Fruit fly (Drosophila melanogaster) whole organism, embryonic: ENCODE data around the gene Vm26Ac.

ENCODE experiments used
- ATbp ChIP-seq: fragments of 200-800 bp; sonication (Bioruptor generic); optimal IDR thresholded peaks from 2 replicates; lab custom pipeline; 2017; ENCODE audit warnings: missing biosample characterization, mild to moderate bottlenecking, missing genetic modification characterization, missing genetic modification reagents
- Ada2b ChIP-seq: fragments of 200-800 bp; sonication (Bioruptor generic); IDR thresholded peaks from 2 replicates; pipeline ENCODE4 v1.3.6; 2022; ENCODE audit warnings: missing biosample characterization, missing genetic modification characterization
- Awh ChIP-seq: fragments of 200-800 bp; sonication (Bioruptor generic); IDR thresholded peaks from 2 replicates; pipeline ENCODE4, ENCODE4 v1.3.6; 2022; ENCODE audit warnings: missing biosample characterization, missing genetic modification characterization
- B-H1 ChIP-seq: fragments of 200-800 bp; sonication (Bioruptor generic); IDR thresholded peaks from 3 replicates; pipeline ENCODE4 v1.3.6; 2022; ENCODE audit warnings: missing biosample characterization, missing genetic modification characterization
- B-H2 ChIP-seq: fragments of 200-800 bp; sonication (Bioruptor generic); optimal IDR thresholded peaks from 2 replicates; lab custom pipeline; 2018; ENCODE audit warnings: missing biosample characterization, mild to moderate bottlenecking, missing genetic modification characterization
- BEAF-32 ChIP-seq: fragments of 200-800 bp; sonication (Bioruptor generic); optimal IDR thresholded peaks from 3 replicates; lab custom pipeline; 2017; ENCODE audit warnings: missing biosample characterization, missing genetic modification characterization, mild to moderate bottlenecking, moderate library complexity, missing genetic modification reagents
- CG11723 ChIP-seq: fragments of 200-800 bp; sonication (Bioruptor generic); optimal IDR thresholded peaks from 2 replicates; lab custom pipeline; 2017; ENCODE audit warnings: missing biosample characterization, mild to moderate bottlenecking, missing genetic modification characterization
- CG12155 ChIP-seq: fragments of 200-800 bp; sonication (Bioruptor generic); optimal IDR thresholded peaks from 3 replicates; lab custom pipeline; 2016; ENCODE audit warnings: missing biosample characterization, missing genetic modification characterization
- CG13894 ChIP-seq: fragments of 200-800 bp; sonication (Bioruptor generic); optimal IDR thresholded peaks from 3 replicates; lab custom pipeline; 2018; ENCODE audit warnings: missing biosample characterization, mild to moderate bottlenecking, missing genetic modification characterization, moderate library complexity
- CG14667 ChIP-seq: fragments of 200-800 bp; sonication (Bioruptor generic); IDR thresholded peaks from 2 replicates; pipeline ENCODE4 v1.3.6; 2022; ENCODE audit warnings: missing biosample characterization, missing genetic modification characterization
- CG1647 ChIP-seq: fragments of 200-800 bp; sonication (Bioruptor generic); optimal IDR thresholded peaks from 3 replicates; lab custom pipeline; 2016; ENCODE audit warnings: missing biosample characterization, missing genetic modification characterization
- CG16863 ChIP-seq: fragments of 200-800 bp; sonication (Bioruptor generic); optimal IDR thresholded peaks from 3 replicates; lab custom pipeline; 2016; ENCODE audit warnings: missing biosample characterization, missing genetic modification characterization
- CG17359 ChIP-seq: fragments of 200-800 bp; sonication (Bioruptor generic); optimal IDR thresholded peaks from 3 replicates; lab custom pipeline; 2018; ENCODE audit warnings: missing biosample characterization, mild to moderate bottlenecking, missing genetic modification characterization, moderate library complexity
- CG31388 ChIP-seq: fragments of 200-800 bp; sonication (Bioruptor generic); optimal IDR thresholded peaks from 2 replicates; lab custom pipeline; 2016; ENCODE audit warnings: missing biosample characterization, missing genetic modification characterization
- CG3838 ChIP-seq: fragments of 200-800 bp; sonication (Bioruptor generic); optimal IDR thresholded peaks from 3 replicates; lab custom pipeline; 2016; ENCODE audit warnings: missing biosample characterization, missing genetic modification characterization
- CG43689 ChIP-seq: fragments of 200-800 bp; sonication (Bioruptor generic); IDR thresholded peaks from 2 replicates; pipeline ENCODE4 v1.3.6; 2022; ENCODE audit warnings: missing biosample characterization, missing genetic modification characterization
- CG4617 ChIP-seq: fragments of 200-800 bp; sonication (Bioruptor generic); optimal IDR thresholded peaks from 3 replicates; lab custom pipeline; 2016; ENCODE audit warnings: missing biosample characterization, missing genetic modification characterization, borderline replicate concordance
- CG4707 ChIP-seq: fragments of 200-800 bp; sonication (Bioruptor generic); optimal IDR thresholded peaks from 2 replicates; lab custom pipeline; 2018; ENCODE audit warnings: missing biosample characterization, mild to moderate bottlenecking, missing genetic modification characterization, moderate library complexity
- CG4820 ChIP-seq: fragments of 200-800 bp; sonication (Bioruptor generic); optimal IDR thresholded peaks from 3 replicates; lab custom pipeline; 2016; ENCODE audit warnings: missing biosample characterization, missing genetic modification characterization
- CG7357 ChIP-seq: fragments of 200-800 bp; sonication (Bioruptor generic); IDR thresholded peaks from 3 replicates; pipeline ENCODE4 v1.3.6; 2022; ENCODE audit warnings: missing biosample characterization, missing genetic modification characterization
- CG9609 ChIP-seq: fragments of 200-800 bp; sonication (Bioruptor generic); optimal IDR thresholded peaks from 3 replicates; lab custom pipeline; 2016; ENCODE audit warnings: missing biosample characterization, missing genetic modification characterization
- Fer3 ChIP-seq: fragments of 200-800 bp; sonication (Bioruptor generic); optimal IDR thresholded peaks from 2 replicates; lab custom pipeline; 2018; ENCODE audit warnings: missing biosample characterization, mild to moderate bottlenecking, missing genetic modification characterization, moderate library complexity
- GATAe ChIP-seq: fragments of 200-800 bp; sonication (Bioruptor generic); conservative IDR thresholded peaks from 2 replicates; pipeline ENCODE4 v1.3.6; 2022; ENCODE audit warnings: missing biosample characterization, missing genetic modification characterization
- Gug ChIP-seq: fragments of 200-800 bp; sonication (Bioruptor generic); IDR thresholded peaks from 4 replicates; pipeline ENCODE4 v1.3.6; 2022; ENCODE audit warnings: missing biosample characterization, missing genetic modification characterization
- Mrtf ChIP-seq: fragments of 200-800 bp; sonication (Bioruptor generic); IDR thresholded peaks from 3 replicates; pipeline ENCODE4 v1.3.6; 2022; ENCODE audit warnings: missing biosample characterization, missing genetic modification characterization
- Six4 ChIP-seq: fragments of 200-800 bp; sonication (Bioruptor generic); optimal IDR thresholded peaks from 2 replicates; lab custom pipeline; 2016; ENCODE audit warnings: missing biosample characterization, missing genetic modification characterization
- Sox102F ChIP-seq: fragments of 200-800 bp; sonication (Bioruptor generic); optimal IDR thresholded peaks from 2 replicates; lab custom pipeline; 2018; ENCODE audit warnings: missing biosample characterization, mild to moderate bottlenecking, missing genetic modification characterization, moderate library complexity
- Spps ChIP-seq: fragments of 200-800 bp; sonication (Bioruptor generic); optimal IDR thresholded peaks from 2 replicates; lab custom pipeline; 2018; ENCODE audit warnings: missing biosample characterization, mild to moderate bottlenecking, missing genetic modification characterization
- Tbp ChIP-seq: fragments of >200 bp; optimal IDR thresholded peaks from 2 replicates; lab custom pipeline; 2018; ENCODE audit warnings: missing biosample characterization, missing genetic modification characterization
- al ChIP-seq: fragments of 200-800 bp; sonication (Bioruptor generic); IDR thresholded peaks from 2 replicates; pipeline ENCODE4 v1.3.6; 2022; ENCODE audit warnings: missing biosample characterization, missing genetic modification characterization
- crol ChIP-seq: fragments of 200-800 bp; sonication (Bioruptor generic); IDR thresholded peaks from 2 replicates; pipeline ENCODE4 v1.3.6; 2022; ENCODE audit warnings: missing biosample characterization, missing genetic modification characterization
- dmrt11E ChIP-seq: fragments of 200-800 bp; sonication (Bioruptor generic); optimal IDR thresholded peaks from 3 replicates; lab custom pipeline; 2018; ENCODE audit warnings: missing biosample characterization, mild to moderate bottlenecking, missing genetic modification characterization, moderate library complexity
- dpn ChIP-seq, 2 experiments: fragments of 200-800 bp; sonication (Bioruptor generic); optimal IDR thresholded peaks; 3 replicates each; lab custom pipeline; 2016; ENCODE audit warnings: missing biosample characterization in 2 of 2, missing genetic modification characterization in 2 of 2
- emc ChIP-seq: fragments of 200-800 bp; sonication (Bioruptor generic); optimal IDR thresholded peaks from 2 replicates; lab custom pipeline; 2016; ENCODE audit warnings: missing biosample characterization, missing genetic modification characterization
- esg ChIP-seq: fragments of 200-800 bp; sonication (Bioruptor generic); conservative IDR thresholded peaks from 2 replicates; pipeline ENCODE4 v1.3.6; 2022; ENCODE audit warnings: missing biosample characterization, missing genetic modification characterization
- ewg ChIP-seq: fragments of 200-800 bp; sonication (Bioruptor generic); optimal IDR thresholded peaks from 3 replicates; lab custom pipeline; 2017; ENCODE audit warnings: mild to moderate bottlenecking, missing biosample characterization, missing genetic modification reagents, missing genetic modification characterization
- fd3F ChIP-seq: fragments of 200-800 bp; sonication (Bioruptor generic); optimal IDR thresholded peaks from 2 replicates; lab custom pipeline; 2018; ENCODE audit warnings: missing biosample characterization, mild to moderate bottlenecking, missing genetic modification characterization, moderate library complexity
- hkb ChIP-seq, 2 experiments: fragments of 200-800 bp in 1 of 2; fragments of >200 bp in 1 of 2; sonication (Bioruptor generic) in 1 of 2; IDR thresholded peaks in 1 of 2; optimal IDR thresholded peaks in 1 of 2; 2 replicates each; pipeline versions ENCODE4 v1.3.6 to Lab custom; 2017 to 2022; ENCODE audit warnings: missing biosample characterization in 1 of 2, missing genetic modification characterization in 1 of 2
- klu ChIP-seq: fragments of 200-800 bp; sonication (Bioruptor generic); IDR thresholded peaks from 2 replicates; pipeline ENCODE4 v1.3.6; 2022; ENCODE audit warnings: missing biosample characterization, missing genetic modification characterization
- kni ChIP-seq: fragments of 200-800 bp; sonication (Bioruptor generic); optimal IDR thresholded peaks from 3 replicates; lab custom pipeline; 2017; ENCODE audit warnings: mild to moderate bottlenecking, missing biosample characterization, missing genetic modification reagents, missing genetic modification characterization
- lmd ChIP-seq: fragments of 200-800 bp; sonication (Bioruptor generic); IDR thresholded peaks from 2 replicates; pipeline ENCODE4 v1.3.6; 2022; ENCODE audit warnings: missing biosample characterization, missing genetic modification characterization
- p53 ChIP-seq: fragments of 200-800 bp; sonication (Bioruptor generic); optimal IDR thresholded peaks from 2 replicates; lab custom pipeline; 2016; ENCODE audit warnings: missing biosample characterization, missing genetic modification characterization
- phol ChIP-seq: fragments of 200-800 bp; sonication (Bioruptor generic); optimal IDR thresholded peaks from 3 replicates; lab custom pipeline; 2018; ENCODE audit warnings: missing biosample characterization, mild to moderate bottlenecking, missing genetic modification characterization, moderate library complexity
- schlank ChIP-seq: fragments of 200-800 bp; sonication (Bioruptor generic); optimal IDR thresholded peaks from 2 replicates; lab custom pipeline; 2018; ENCODE audit warnings: missing biosample characterization, mild to moderate bottlenecking, missing genetic modification characterization
- scrt ChIP-seq: fragments of 200-800 bp; sonication (Bioruptor generic); optimal IDR thresholded peaks from 2 replicates; lab custom pipeline; 2018; ENCODE audit warnings: missing biosample characterization, mild to moderate bottlenecking, missing genetic modification characterization, moderate library complexity
- sens ChIP-seq: fragments of 200-800 bp; sonication (Bioruptor generic); peaks from one replicate; lab custom pipeline; 2016; ENCODE audit warnings: missing biosample characterization, missing genetic modification characterization
- sqz ChIP-seq: fragments of 200-800 bp; sonication (Bioruptor generic); optimal IDR thresholded peaks from 3 replicates; lab custom pipeline; 2018; ENCODE audit warnings: missing biosample characterization, mild to moderate bottlenecking, missing genetic modification characterization
- zfh1 ChIP-seq: fragments of 200-800 bp; sonication (Bioruptor generic); IDR thresholded peaks from 3 replicates; pipeline ENCODE4 v1.3.6; 2022; ENCODE audit warnings: missing biosample characterization, missing genetic modification characterization
- zfh2 ChIP-seq: fragments of 200-800 bp; sonication (Bioruptor generic); optimal IDR thresholded peaks from 2 replicates; lab custom pipeline; 2016; ENCODE audit warnings: missing biosample characterization, missing genetic modification characterization

Vm26Ac gene

DNA sequence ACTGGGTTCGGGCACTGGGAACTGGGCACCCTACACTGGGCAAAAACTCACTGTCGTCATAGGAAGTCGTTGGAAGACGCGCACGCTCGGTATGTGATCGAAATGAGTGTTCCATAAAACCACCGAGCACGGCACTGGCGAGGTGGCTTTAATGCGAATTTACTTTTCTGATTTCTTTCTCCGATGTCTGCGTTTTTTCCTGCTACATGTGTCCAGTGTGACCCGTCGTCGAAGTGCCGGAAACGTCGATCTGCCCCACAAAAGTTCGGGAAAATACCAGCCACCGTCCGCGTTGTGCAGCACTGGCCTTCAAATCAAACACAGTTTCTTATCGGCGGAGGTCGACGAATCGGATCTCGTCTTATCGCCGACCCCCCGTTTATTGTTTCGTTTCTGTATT is 40.8 kb upstream of the Vm26Ac start, which contains the start of gene Kdm5 (continued):
- TF ChIP-seq B-H2 (GFP tag; lab: Kevin White, UChicago) (peak; percentile 41), GATAe (GFP tag; lab: Robert Waterston, UW) (peak; percentile 92), lmd (peak; percentile 25; the same call in 1 of the 2 replicates), Ada2b (GFP tag; lab: Robert Waterston, UW) (no peak), Fer3 (peak; percentile 11), CG17359 (tag; lab: Kevin White, UChicago) (no peak), Sox102F (no peak), hkb (optimal IDR thresholded peaks at IDR 0.05; lab: Kevin White, UChicago) (no peak), hkb (GFP tag; IDR thresholded peaks at IDR 0.05; lab: Robert Waterston, UW) (peak; percentile 41; the same call in 1 of the 2 replicates), zfh1 (GFP tag; lab: Robert Waterston, UW) (peak; percentile 73), B-H1 (GFP tag; lab: Robert Waterston, UW) (no peak), CG4617 (peak; percentile 87), CG43689 (GFP tag; lab: Robert Waterston, UW) (no peak), CG1647 (GFP tag; lab: Kevin White, UChicago) (no peak), Spps (tag; lab: Kevin White, UChicago) (no peak), p53 (GFP tag; lab: Kevin White, UChicago) (peak; percentile 22), klu (GFP tag; lab: Robert Waterston, UW) (peak; percentile 47; the same call in 1 of the 2 replicates), esg (GFP tag; lab: Robert Waterston, UW) (no peak), dpn (GFP tag; optimal IDR thresholded peaks at IDR 0.05; lab: Kevin White, UChicago) (peak in 1 of 2 experiments; percentile 39), CG12155 (peak; percentile 39), Mrtf (GFP tag; lab: Robert Waterston, UW) (no peak), scrt (GFP tag; lab: Kevin White, UChicago) (no peak), CG3838 (GFP tag; lab: Kevin White, UChicago) (no peak), fd3F (GFP tag; lab: Kevin White, UChicago) (no peak), emc (GFP tag; lab: Kevin White, UChicago) (no peak)

DNA sequence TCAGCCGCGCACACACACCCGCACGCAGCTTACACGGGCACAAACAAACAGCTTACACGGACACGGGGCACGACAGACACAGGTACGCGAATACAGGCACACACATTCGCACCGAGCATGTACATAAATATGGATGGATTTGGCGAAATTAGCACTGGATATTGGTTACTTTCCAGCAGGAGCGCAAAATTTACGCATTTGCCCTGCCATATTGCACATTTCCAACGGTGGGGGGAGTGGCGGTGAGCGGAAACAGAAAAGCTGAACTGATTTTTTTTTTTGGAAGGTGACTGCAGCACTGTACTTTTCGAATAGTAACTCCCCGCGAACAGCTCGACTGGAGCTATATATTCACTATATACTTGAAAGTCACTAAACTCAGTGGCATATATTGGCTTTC is 40.0 kb upstream of the Vm26Ac start:
- TF ChIP-seq lmd (no peak), crol (GFP tag; lab: Robert Waterston, UW) (peak; percentile 58), Tbp (GFP tag; lab: Kevin White, UChicago) (no peak), Awh (no peak), sqz (GFP tag; lab: Kevin White, UChicago) (peak; percentile 0), Gug (no peak), sens (peak; percentile 63), BEAF-32 (GFP tag; lab: Kevin White, UChicago) (no peak)

DNA sequence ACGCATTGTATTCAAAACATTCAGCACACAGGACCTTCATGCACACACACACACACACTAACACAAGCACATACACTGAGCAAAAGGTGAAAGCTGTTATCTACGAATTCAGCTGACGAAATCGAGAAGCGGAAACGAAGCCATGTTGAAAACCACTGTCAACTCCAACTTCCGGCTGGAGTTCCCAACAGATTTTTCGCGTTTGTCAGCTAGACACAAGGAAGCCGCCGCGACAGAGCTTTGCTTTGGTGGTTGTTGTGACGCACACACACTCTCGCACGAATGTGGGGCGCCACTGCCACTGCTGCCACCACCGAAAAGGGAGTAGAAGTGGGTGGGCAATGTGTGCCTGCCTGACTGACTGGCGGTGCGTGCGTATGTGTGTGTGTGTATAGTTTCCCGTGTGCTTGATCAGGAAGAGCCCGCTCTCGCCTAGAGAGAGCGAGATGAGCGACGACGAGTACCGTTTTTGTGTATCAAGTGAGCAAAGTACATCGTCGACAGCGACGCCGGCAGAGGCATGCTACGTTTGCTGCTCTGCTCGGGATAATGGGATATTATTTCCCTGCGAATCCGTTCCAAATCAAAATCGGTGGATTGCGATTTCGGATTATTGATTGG is 39.3 kb upstream of the Vm26Ac start:
- no peak for TF ChIP-seq CG16863 (GFP tag; lab: Kevin White, UChicago)
- no peak for TF ChIP-seq CG31388 (GFP tag; lab: Kevin White, UChicago)
- TF ChIP-seq zfh2 (GFP tag; lab: Kevin White, UChicago): no peak
- peak; percentile 78 for TF ChIP-seq CG11723 (GFP tag; lab: Kevin White, UChicago)
- peak; percentile 93 for TF ChIP-seq kni (GFP tag; lab: Kevin White, UChicago)
- TF ChIP-seq Six4: no peak
- TF ChIP-seq ewg: peak; percentile 18
- TF ChIP-seq CG7357 (GFP tag; lab: Robert Waterston, UW): no peak
- TF ChIP-seq al (GFP tag; lab: Robert Waterston, UW): no peak
- TF ChIP-seq schlank (tag; lab: Kevin White, UChicago): peak; percentile 59
- TF ChIP-seq CG13894: peak; percentile 42
- peak; percentile 93 for TF ChIP-seq phol (tag; lab: Kevin White, UChicago)
- no peak for TF ChIP-seq CG14667 (GFP tag; lab: Robert Waterston, UW)
- no peak for TF ChIP-seq CG4820 (GFP tag; lab: Kevin White, UChicago)
- TF ChIP-seq CG9609: no peak
- TF ChIP-seq dmrt11E (tag; lab: Kevin White, UChicago): no peak
- TF ChIP-seq ATbp (GFP tag; lab: Kevin White, UChicago): peak; percentile 71
- TF ChIP-seq CG4707 (GFP tag; lab: Kevin White, UChicago): peak; percentile 59
